Fruit fly (Drosophila melanogaster) S2 (cell line): ENCODE measurements around the gene miple2.

ENCODE experiments used
- CG8478 ChIP-seq: fragments of >200 bp; optimal IDR thresholded peaks from 2 replicates; lab custom pipeline; 2018
- CTCF ChIP-seq, 2 experiments: fragments of >200 bp; optimal IDR thresholded peaks; 2 replicates each; lab custom pipeline; 2018

miple2 gene

DNA sequence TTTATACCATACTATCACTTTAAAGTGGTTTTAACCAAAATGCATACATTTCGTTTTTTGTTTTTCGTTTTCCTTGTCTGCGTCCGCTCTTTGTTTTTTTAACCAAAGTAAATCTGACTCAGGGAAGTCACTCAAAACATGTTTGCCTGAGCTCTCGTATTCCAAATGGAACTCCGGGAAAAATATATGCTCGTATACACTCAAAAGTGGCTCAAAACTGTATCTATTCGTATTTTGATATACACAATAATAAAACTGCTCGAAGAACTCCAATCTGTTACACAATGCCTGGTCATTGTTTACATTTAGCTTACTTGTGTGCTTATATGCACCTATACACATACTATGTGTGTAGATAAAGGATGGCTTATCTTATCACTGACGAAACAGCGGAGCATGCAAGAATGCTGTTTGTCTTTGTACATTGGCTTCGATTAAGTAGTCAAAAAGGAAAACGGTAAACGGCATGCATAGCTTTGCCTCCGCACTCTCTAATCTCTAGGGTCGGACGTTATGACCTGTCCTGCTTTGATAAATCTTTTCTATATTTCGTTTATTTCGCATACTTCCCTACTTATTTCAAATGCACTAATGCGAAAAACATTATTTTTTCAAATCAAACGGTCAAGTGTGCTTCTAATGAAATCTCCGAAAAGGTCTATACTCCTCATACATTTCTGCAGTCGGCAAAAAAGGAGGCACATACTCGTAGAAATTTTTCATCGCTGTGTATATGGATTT lies at the start of gene miple2:
Gene miple2 (plus strand): TSS at position 441 of the 741 bp plus-strand sequence.
- TF ChIP-seq CTCF (optimal IDR thresholded peaks at IDR 0.05; lab: Kevin White, UChicago) (no peak), CG8478 (lab: Kevin White, UChicago) (no peak)

DNA sequence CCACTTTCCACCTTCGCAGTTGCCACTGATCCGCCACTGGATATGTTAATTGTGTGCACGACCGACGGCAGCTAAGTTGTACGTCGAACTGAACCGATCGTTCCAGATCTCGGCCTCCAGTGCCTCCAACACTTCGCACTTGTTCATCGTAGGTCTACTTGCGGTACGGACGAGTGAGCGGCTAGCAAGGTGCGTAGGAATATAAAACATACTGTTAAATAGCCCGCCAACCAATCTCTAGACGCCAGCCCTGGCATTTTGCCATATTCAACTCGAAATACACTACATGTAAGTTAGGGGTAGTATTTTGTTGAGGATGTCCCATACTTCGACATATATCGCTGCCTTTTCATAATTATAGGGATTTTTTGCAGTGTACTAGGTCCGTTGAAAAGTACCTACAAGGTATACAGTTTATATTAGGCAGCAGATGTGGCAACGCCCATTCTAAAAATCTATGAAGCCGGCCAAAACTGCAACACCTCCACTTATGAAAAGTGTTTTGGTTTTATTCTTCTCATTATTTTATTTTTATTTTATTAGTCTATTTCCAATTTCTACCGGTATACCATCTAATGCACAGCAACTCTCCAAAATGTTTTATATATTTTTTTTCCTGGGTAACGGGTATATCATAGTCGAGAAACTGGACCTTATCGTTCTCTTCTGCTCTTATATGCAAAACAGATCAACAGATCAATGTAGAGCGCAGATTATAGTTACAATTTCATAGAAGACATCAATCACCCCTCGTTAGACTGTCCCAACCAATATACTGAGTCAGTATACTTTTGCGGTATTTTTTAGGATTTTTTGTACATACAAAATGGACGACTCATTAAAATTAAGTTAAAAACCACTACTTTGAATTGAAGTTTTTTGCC lies 47.7 kb upstream of the miple2 start, which contains the start of the genes pyx and CG33229:
Gene pyx (minus strand): TSS at position 51 of the 884 bp plus-strand sequence.
Gene CG33229 (plus strand): TSS at position 834 of the 884 bp plus-strand sequence.
- no peak for TF ChIP-seq CG8478 (lab: Kevin White, UChicago)
- no peak for TF ChIP-seq CTCF (optimal IDR thresholded peaks at IDR 0.05; lab: Kevin White, UChicago)

DNA sequence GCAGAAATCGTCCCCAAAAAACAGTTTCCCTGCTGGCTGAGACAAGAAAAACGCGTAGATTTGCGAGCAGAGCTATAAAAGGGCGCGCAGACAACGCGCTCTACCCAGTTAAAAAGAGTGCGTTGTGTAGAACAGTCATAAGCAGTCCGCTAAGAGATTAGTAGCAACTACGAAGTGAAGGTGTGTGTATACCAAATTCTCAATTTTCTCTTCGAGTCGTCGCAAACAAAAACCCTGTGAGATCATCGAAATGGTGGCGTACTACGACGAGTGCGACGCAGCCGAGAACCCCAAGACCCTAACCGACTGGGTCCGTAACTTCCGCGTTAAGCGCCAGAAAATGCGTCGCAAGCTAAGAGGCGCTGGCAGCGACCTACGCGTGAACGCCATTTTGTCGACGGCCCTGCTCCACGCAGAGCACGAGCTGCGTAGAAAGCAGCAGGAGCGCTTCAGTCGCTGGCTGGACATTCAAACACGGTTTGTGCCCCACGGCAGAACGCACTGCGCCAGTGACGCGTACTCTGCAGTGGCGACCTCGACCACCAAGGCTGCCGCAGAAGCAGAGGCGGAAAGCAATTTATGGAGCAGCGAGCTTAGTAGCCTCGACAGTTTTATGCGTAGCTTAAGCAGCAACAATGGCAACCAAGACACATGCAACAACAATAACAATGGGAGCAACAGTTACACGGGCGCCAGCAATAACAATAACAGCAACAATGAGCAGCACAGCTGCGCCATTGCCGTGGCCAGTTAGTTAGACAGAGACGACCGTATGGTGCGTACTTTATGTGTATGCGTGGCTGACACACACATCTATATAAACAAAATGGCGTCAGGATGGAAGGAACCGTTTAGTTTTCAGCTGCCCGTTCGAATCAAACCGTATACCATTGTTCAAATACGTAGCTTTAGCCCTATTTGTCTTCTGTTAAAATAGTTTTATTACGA lies 46.7 kb upstream of the miple2 start:
- no peak for TF ChIP-seq CG8478 (lab: Kevin White, UChicago)
- TF ChIP-seq CTCF (optimal IDR thresholded peaks at IDR 0.05; lab: Kevin White, UChicago): no peak

DNA sequence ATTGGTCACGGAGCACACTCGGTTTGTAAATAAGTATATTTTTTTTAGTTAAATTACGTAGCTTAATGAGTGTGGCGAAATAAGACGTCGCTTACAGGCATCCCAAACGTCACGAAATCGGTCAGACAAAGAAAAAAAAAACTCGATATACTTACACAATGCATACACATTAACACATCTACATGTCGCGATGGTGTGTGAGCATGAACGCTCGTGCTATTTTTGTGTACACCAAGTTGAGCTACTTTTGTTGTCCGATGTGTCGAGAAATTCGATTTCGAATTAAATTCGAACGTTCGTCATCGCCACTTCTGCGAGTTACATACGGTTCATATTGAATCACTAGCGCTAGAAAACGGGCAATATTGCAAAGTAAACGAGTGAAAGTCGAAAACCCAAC lies 45.9 kb upstream of the miple2 start:
- TF ChIP-seq CG8478 (lab: Kevin White, UChicago): no peak
- TF ChIP-seq CTCF (optimal IDR thresholded peaks at IDR 0.05; lab: Kevin White, UChicago): no peak

DNA sequence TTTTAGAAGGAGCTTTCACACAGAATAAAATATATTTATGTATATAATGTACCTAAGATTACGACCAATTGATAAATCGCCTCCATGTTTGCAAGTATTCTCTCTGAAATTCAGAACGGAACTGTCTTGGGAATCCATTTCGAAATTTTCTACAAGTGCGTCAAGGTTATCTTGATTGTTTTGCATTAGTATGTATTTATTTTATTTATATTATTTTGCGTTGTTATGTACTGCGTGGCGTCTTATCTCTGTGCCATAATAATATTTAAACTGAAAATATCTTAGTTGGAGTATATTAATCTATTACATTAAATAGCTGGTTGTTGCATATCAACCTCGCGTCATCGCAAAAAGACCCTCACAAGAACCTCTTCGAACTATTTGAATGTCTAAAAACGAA lies 39.5 kb upstream of the miple2 start, which contains the start of gene CG42846:
Gene CG42846 (minus strand): TSS at position 101 of the 400 bp plus-strand sequence.
- TF ChIP-seq CG8478 (lab: Kevin White, UChicago) (no peak), CTCF (optimal IDR thresholded peaks at IDR 0.05; lab: Kevin White, UChicago) (no peak)

DNA sequence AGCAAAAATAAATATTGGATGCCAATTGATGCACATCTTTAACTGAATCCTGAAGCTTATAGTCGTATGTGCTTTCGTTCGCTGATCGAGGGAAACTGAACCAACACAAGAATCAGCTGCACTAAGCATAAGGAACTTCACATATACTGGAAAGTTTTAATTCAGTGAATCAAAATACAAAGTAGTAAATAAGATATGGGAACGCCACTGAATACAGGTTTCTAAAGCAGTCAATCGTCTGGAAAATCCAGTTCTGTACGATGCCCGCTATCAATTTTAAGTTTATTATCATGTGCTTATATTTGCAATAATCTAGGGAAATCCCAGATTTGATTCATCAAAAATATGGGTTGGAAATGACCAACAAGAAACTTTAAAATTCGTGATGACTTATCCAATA lies 38.7 kb upstream of the miple2 start, which contains the start of gene CG34454:
Gene CG34454 (minus strand): TSS at position 84 of the 400 bp plus-strand sequence.
- no peak for TF ChIP-seq CG8478 (lab: Kevin White, UChicago)
- no peak for TF ChIP-seq CTCF (optimal IDR thresholded peaks at IDR 0.05; lab: Kevin White, UChicago)

DNA sequence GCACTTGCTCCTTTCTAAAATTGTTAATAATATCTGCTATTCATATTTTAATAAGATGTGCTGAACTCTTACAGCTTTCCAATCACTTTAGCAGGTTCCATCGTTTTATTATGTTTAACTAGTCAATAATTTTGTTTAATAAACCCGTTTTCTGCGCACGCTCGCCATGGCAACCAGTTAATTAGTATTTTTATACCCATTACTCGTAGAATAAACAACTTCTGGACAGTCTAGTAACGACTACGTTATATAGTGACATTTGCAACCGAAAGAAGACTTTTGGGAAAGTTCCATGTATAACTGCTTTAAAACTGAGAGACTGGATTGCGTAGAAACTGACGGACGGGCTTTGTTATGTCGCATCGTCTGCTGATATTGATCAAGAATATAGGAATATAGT lies 37.7 kb upstream of the miple2 start, which contains the start of gene CG34453:
Gene CG34453 (minus strand): TSS at position 101 of the 400 bp plus-strand sequence.
- no peak for TF ChIP-seq CG8478 (lab: Kevin White, UChicago)
- no peak for TF ChIP-seq CTCF (optimal IDR thresholded peaks at IDR 0.05; lab: Kevin White, UChicago)

DNA sequence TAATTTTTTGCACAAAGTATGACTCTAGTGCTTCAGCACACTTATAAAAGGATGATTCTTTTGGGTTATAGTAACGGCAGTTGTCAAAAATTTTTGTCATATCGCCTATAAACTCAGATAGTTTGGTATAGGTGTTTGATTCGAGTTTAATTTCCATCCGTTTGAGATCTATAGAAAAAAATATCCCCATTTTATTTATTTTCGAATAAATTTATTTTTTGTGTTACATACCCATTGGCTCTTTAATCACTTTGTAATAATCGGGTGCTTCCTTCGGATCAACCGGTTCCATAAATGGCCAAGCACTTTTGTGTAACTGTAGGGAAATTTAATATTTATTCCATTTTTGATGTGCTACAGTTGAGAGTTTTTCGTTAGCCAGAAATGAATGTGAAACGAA lies 36.7 kb upstream of the miple2 start:
- TF ChIP-seq CTCF (optimal IDR thresholded peaks at IDR 0.05; lab: Kevin White, UChicago): no peak
- TF ChIP-seq CG8478 (lab: Kevin White, UChicago): no peak

DNA sequence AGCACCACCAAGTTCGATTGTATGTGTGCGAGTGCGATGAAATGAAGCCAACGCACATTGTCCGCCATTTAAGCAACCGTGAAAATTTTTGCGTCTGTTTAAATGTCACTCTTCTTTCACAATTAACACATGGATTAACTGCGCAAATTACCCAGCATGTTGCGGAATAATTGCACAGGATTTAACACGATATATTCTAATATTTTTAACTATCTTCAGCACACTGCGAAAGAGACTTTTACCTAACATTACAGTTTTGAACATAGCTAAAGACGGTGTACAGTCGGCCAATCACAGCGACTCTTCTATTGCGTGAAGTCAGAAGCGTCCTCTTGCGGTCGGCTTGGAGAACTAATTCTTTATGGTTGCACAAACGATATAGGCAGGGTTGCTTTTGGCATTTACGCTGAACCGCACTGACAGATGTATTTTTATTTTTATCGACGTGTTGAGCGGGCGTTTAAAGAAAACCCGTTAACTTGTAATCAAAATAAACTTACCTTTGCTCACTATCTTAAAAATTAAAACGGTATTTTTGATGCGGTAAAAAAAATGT lies 24.3 kb upstream of the miple2 start:
- TF ChIP-seq CG8478 (lab: Kevin White, UChicago): no peak
- peak; percentile 96 to 97 for TF ChIP-seq CTCF (optimal IDR thresholded peaks at IDR 0.05; lab: Kevin White, UChicago)

DNA sequence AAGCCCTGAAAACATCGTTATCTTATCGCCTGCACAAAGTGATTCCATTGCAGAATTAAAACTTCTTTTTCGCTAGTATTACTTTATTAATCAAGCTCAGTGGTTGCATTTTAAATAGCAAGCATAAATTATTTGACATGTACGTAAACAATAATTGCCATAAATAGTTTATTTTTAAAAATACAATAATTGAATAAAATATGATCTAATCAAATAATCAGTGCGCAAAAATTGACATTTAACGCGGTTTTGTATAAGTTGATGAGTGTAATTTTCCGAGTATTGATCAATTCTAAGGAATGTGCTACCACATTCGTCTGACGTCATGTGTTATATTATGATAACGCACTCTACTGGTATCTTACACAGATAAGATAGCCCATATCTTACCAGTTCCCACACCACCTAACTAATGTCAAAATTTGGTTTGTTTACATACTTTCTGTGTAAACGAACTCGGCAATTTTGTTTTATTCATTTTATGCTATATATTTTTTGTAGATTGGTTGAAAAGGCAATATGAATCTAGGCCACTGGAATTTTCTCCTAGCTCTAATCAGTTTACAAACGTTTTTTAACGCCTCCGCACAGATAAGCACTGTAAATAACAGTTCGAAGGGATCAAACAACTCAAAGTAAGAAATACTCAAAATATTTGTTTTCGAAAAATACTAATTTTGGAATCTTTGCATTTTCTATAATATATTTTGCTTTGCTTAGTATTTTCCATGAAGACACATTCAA lies 23.3 kb upstream of the miple2 start, which contains the start of gene mthl14:
Gene mthl14 (plus strand): TSS at position 10 of the 744 bp plus-strand sequence.
- TF ChIP-seq CG8478 (lab: Kevin White, UChicago): no peak
- TF ChIP-seq CTCF (optimal IDR thresholded peaks at IDR 0.05; lab: Kevin White, UChicago): no peak

DNA sequence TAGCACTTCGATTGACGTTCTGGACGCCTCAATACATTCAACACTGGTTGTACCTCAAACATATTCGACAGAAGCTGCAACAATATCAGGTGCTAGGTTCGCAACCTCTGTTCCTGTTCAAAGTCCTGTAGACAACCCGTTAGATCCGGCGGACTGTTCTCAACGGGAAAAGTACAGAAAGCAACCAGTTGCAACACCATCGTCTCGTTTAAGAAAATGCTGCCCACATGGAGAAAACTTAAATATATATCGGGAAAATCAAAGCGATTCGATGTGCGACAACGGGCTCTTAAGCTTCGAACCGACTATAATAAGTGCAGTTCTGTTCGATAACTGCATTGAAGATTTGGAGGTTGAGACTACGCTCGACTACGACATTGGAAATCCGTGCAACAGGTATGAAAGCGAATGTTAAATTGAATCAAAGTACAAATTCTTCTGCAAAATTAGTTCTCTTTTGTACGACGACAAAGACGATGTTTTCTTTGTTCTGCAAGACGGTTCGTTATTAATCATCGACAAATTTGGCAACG lies 22.7 kb upstream of the miple2 start:
- TF ChIP-seq CTCF (optimal IDR thresholded peaks at IDR 0.05; lab: Kevin White, UChicago): peak in 1 of 2 experiments; percentile 18
- no peak for TF ChIP-seq CG8478 (lab: Kevin White, UChicago)
